Worm (Caenorhabditis elegans): Measurements from ENCODE around the gene C47G2.4.

ce11 chrII:11284701-11285100 is 8.7 kb downstream of the C47G2.4 start:
- TF ChIP-seq ama-1 (optimal IDR thresholded peaks at IDR 0.05): no peak
- no peak for TF ChIP-seq ceh-13 (GFP tag; optimal IDR thresholded peaks at IDR 0.05)
- TF ChIP-seq tbx-37 (GFP tag; conservative IDR thresholded peaks at IDR 0.05): no peak

All from whole organism, early embryonic.